Fruit fly (Drosophila melanogaster) whole organism: ENCODE results near the gene PH4alphaNE2.

Experiments
- CG8478 ChIP-seq: fragments of >200 bp; optimal IDR thresholded peaks from 2 replicates; lab custom pipeline; 2018; ENCODE audit warnings: inconsistent platforms
- EcR ChIP-seq, 2 experiments: fragments of >200 bp; optimal IDR thresholded peaks; 2 replicates each; lab custom pipeline; 2017; ENCODE audit warnings: missing biosample characterization in 2 of 2, missing genetic modification characterization in 2 of 2, missing genetic modification reagents in 2 of 2
- pan ChIP-seq: fragments of >200 bp; optimal IDR thresholded peaks from 2 replicates; lab custom pipeline; 2017
- psq ChIP-seq: fragments of >200 bp; optimal IDR thresholded peaks from 2 replicates; lab custom pipeline; 2017

- TF ChIP-seq CG8478 (lab: Kevin White, UChicago): no peak
- TF ChIP-seq psq (lab: Kevin White, UChicago): no peak
- no peak for TF ChIP-seq EcR (GFP tag; optimal IDR thresholded peaks at IDR 0.05; lab: Kevin White, UChicago)
- no peak for TF ChIP-seq pan (lab: Kevin White, UChicago)
These were observed 20.1 kb upstream of the PH4alphaNE2 start, which contains the start of gene tmod for dm6 chr3R:30531989-30532653.
